Worm (Caenorhabditis elegans) whole organism, L1 larva: ENCODE results near the gene cyp-33C2.

ENCODE experiments used
- aha-1 ChIP-seq: fragments of 150-350 bp; optimal IDR thresholded peaks from 2 replicates; lab custom pipeline; 2014; ENCODE audit warnings: missing biosample characterization, missing genetic modification characterization
- elt-3 ChIP-seq, 6 experiments: fragments of 150-350 bp in 1 of 6; sonication (generic microtip); optimal IDR thresholded peaks; 2 replicates each; lab custom pipeline; 2017 to 2018; ENCODE audit warnings: missing biosample characterization in 6 of 6, missing genetic modification characterization in 6 of 6, inconsistent platforms in 1 of 6
- lin-13 ChIP-seq: fragments of 150-350 bp; optimal IDR thresholded peaks from 2 replicates; lab custom pipeline; 2014; ENCODE audit warnings: missing biosample characterization, missing genetic modification reagents, missing genetic modification characterization
- lin-39 ChIP-seq: fragments of 150-350 bp; optimal IDR thresholded peaks from 2 replicates; lab custom pipeline; 2014; ENCODE audit warnings: missing biosample characterization, missing genetic modification reagents, missing genetic modification characterization
- lsy-2 ChIP-seq, 2 experiments: fragments of 150-350 bp; optimal IDR thresholded peaks; 2 replicates each; lab custom pipeline; 2014; ENCODE audit warnings: missing biosample characterization in 2 of 2, missing genetic modification characterization in 2 of 2
- mdl-1 ChIP-seq, 2 experiments: fragments of 150-350 bp; optimal IDR thresholded peaks; 2 replicates each; lab custom pipeline; 2014 to 2017; ENCODE audit warnings: missing biosample characterization in 2 of 2, missing genetic modification characterization in 2 of 2, inconsistent platforms in 1 of 2
- mef-2 ChIP-seq: fragments of 150-350 bp; optimal IDR thresholded peaks from 2 replicates; lab custom pipeline; 2014; ENCODE audit warnings: missing biosample characterization, missing genetic modification characterization
- nhr-11 ChIP-seq: fragments of 150-350 bp; optimal IDR thresholded peaks from 2 replicates; lab custom pipeline; 2014; ENCODE audit warnings: missing biosample characterization, missing genetic modification characterization
- nhr-237 ChIP-seq: fragments of 150-350 bp; optimal IDR thresholded peaks from 2 replicates; lab custom pipeline; 2014; ENCODE audit warnings: missing biosample characterization, missing genetic modification characterization
- snpc-4 ChIP-seq: fragments of 150-350 bp; optimal IDR thresholded peaks from 2 replicates; lab custom pipeline; 2014; ENCODE audit warnings: missing biosample characterization, missing genetic modification characterization
- ztf-11 ChIP-seq, 2 experiments: sonication (generic microtip); optimal IDR thresholded peaks; 2 replicates each; lab custom pipeline; 2016 to 2017; ENCODE audit warnings: missing genetic modification characterization in 2 of 2, missing biosample characterization in 1 of 2, missing compliant biosample characterization in 1 of 2

- TF ChIP-seq lsy-2 (tag; optimal IDR thresholded peaks at IDR 0.05; lab: Kevin White, UChicago): no peak
- TF ChIP-seq mdl-1 (tag; optimal IDR thresholded peaks at IDR 0.05; lab: Kevin White, UChicago): no peak
- no peak for TF ChIP-seq nhr-11 (tag; lab: Kevin White, UChicago)
- no peak for TF ChIP-seq elt-3 (tag; optimal IDR thresholded peaks at IDR 0.05; lab: Kevin White, UChicago)
- TF ChIP-seq nhr-237 (tag; lab: Kevin White, UChicago): no peak
- TF ChIP-seq ztf-11 (tag; optimal IDR thresholded peaks at IDR 0.05; lab: Kevin White, UChicago): no peak
- no peak for TF ChIP-seq lin-13 (GFP tag; lab: Kevin White, UChicago)
- no peak for TF ChIP-seq snpc-4 (tag; lab: Kevin White, UChicago)
- no peak for TF ChIP-seq aha-1
- TF ChIP-seq mef-2 (tag; lab: Kevin White, UChicago): no peak
- TF ChIP-seq lin-39 (tag; lab: Kevin White, UChicago): no peak
Observed at ce11 chrV:2228781-2229180, 45.5 kb downstream of the cyp-33C2 start, which contains the start of gene nhr-126.
